Worm (Caenorhabditis elegans) whole organism, early embryonic: ENCODE measurements around the gene srlf-15.

ENCODE experiments used
- B0310.2 ChIP-seq: sonication (generic microtip); optimal IDR thresholded peaks from 2 replicates; lab custom pipeline; 2016; ENCODE audit warnings: mild to moderate bottlenecking, missing genetic modification characterization, missing compliant biosample characterization
- F13C5.2 ChIP-seq: sonication (generic microtip); optimal IDR thresholded peaks from 2 replicates; lab custom pipeline; 2017; ENCODE audit warnings: mild to moderate bottlenecking, missing genetic modification characterization, inconsistent platforms, missing compliant biosample characterization
- aly-1 ChIP-seq: sonication (generic microtip); optimal IDR thresholded peaks from 2 replicates; lab custom pipeline; 2016; ENCODE audit warnings: missing genetic modification characterization, missing compliant biosample characterization
- ama-1 ChIP-seq: fragments of 150-350 bp; optimal IDR thresholded peaks from 2 replicates; lab custom pipeline; 2014
- ceh-13 ChIP-seq: fragments of 200-800 bp; sonication (Bioruptor generic); optimal IDR thresholded peaks from 2 replicates; lab custom pipeline; 2018; ENCODE audit warnings: mild to moderate bottlenecking, missing genetic modification characterization, missing compliant biosample characterization
- ceh-36 ChIP-seq: sonication (generic microtip); optimal IDR thresholded peaks from 2 replicates; lab custom pipeline; 2016; ENCODE audit warnings: missing genetic modification characterization, inconsistent platforms, missing compliant biosample characterization
- ets-7 ChIP-seq: sonication (generic microtip); optimal IDR thresholded peaks from 2 replicates; lab custom pipeline; 2016; ENCODE audit warnings: missing genotype, missing genetic modification characterization, missing compliant biosample characterization
- flt-1 ChIP-seq: fragments of 200-800 bp; sonication (Bioruptor generic); IDR thresholded peaks from 2 replicates; pipeline ENCODE4 v1.3.6; 2022; ENCODE audit warnings: missing genetic modification characterization, missing compliant biosample characterization
- hmbx-1 ChIP-seq: sonication (generic microtip); optimal IDR thresholded peaks from 2 replicates; lab custom pipeline; 2016; ENCODE audit warnings: mild to moderate bottlenecking, missing genetic modification characterization, missing compliant biosample characterization
- hmg-4 ChIP-seq: fragments of 200-800 bp; sonication (Bioruptor generic); optimal IDR thresholded peaks from 2 replicates; lab custom pipeline; 2018; ENCODE audit warnings: mild to moderate bottlenecking, missing genetic modification characterization, missing compliant biosample characterization
- hnd-1 ChIP-seq: sonication (generic microtip); optimal IDR thresholded peaks from 2 replicates; lab custom pipeline; 2016; ENCODE audit warnings: missing genetic modification characterization, missing compliant biosample characterization
- pes-1 ChIP-seq: fragments of 200-800 bp; sonication (Bioruptor generic); IDR thresholded peaks from 2 replicates; pipeline ENCODE4 v1.3.6; 2022; ENCODE audit warnings: missing genetic modification reagents, missing genetic modification characterization, missing compliant biosample characterization
- scrt-1 ChIP-seq: fragments of 200-800 bp; sonication (Bioruptor generic); IDR thresholded peaks from 2 replicates; pipeline ENCODE4 v1.3.6; 2022; ENCODE audit warnings: missing genetic modification characterization, missing compliant biosample characterization
- sea-1 ChIP-seq: fragments of 200-800 bp; sonication (Bioruptor generic); conservative IDR thresholded peaks from 2 replicates; pipeline ENCODE4 v1.3.6; 2022; ENCODE audit warnings: missing genetic modification characterization, missing compliant biosample characterization
- tbx-11 ChIP-seq: fragments of 200-800 bp; sonication (Bioruptor generic); IDR thresholded peaks from 2 replicates; pipeline ENCODE4 v1.3.6; 2022; ENCODE audit warnings: missing genetic modification characterization, missing compliant biosample characterization
- tbx-37 ChIP-seq: fragments of 200-800 bp; sonication (Bioruptor generic); conservative IDR thresholded peaks from 2 replicates; pipeline ENCODE4 v1.3.6; 2022; ENCODE audit warnings: missing genetic modification reagents, missing genetic modification characterization, missing compliant biosample characterization
- tra-4 ChIP-seq: sonication (generic microtip); optimal IDR thresholded peaks from 2 replicates; lab custom pipeline; 2017; ENCODE audit warnings: missing genetic modification characterization, missing compliant biosample characterization

srlf-15 gene

ce11 chrII:11016884-11017283 lies 19.0 kb upstream of the srlf-15 start:
- no peak for TF ChIP-seq tbx-37 (GFP tag; lab: Robert Waterston, UW)
- TF ChIP-seq flt-1 (GFP tag; lab: Robert Waterston, UW), result no peak

DNA sequence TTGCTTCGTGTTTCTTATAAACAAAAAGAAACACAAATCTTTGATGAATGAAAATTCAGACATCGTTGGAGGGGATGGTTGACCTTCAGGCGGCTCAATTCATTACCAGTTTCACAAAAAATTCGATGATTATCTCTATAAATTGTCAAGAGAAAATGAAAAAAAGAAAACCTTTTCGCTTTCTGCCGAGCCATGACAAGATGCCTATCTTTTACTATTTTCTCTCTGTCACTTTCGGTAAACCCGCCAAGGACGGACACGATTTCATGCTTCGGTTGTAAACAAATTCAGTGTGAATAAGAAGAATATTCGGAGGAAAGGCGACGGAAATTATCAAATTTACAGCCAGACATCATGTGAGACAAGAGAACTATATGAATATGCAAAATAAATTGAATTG lies 15.2 kb upstream of the srlf-15 start:
- TF ChIP-seq tbx-37 (GFP tag; lab: Robert Waterston, UW) (no peak), B0310.2 (no peak), aly-1 (no peak), hnd-1 (tag; lab: Kevin White, UChicago) (no peak), sea-1 (GFP tag; lab: Robert Waterston, UW) (no peak), scrt-1 (GFP tag; lab: Robert Waterston, UW) (no peak), tra-4 (tag; lab: Kevin White, UChicago) (no peak), tbx-11 (GFP tag; lab: Robert Waterston, UW) (no peak), F13C5.2 (tag; lab: Kevin White, UChicago) (no peak), ama-1 (lab: Kevin White, UChicago) (no peak), ets-7 (tag; lab: Kevin White, UChicago) (no peak), hmg-4 (GFP tag; lab: Kevin White, UChicago) (no peak), ceh-13 (GFP tag; lab: Kevin White, UChicago) (no peak), flt-1 (GFP tag; lab: Robert Waterston, UW) (no peak), hmbx-1 (no peak), ceh-36 (tag; lab: Kevin White, UChicago) (no peak)

DNA sequence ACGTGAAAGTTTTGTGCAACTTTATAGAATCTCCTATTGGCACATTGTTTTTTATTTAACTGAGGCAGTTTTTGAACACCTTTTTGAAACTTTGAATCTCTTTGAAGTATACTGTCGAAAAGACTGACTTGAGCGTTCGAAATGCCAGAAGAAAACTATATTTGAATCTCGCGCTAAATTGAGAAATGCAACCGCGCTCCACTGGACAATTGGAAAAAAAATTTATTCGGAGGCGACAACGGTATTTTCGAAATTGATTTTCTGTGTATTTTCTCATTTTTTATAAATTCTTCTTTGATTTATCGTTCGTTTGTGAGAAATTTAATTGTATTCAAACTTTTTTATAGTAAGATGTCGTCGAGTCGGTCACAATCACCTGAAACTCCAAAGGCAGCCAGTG lies 13.9 kb upstream of the srlf-15 start, which contains the start of gene let-858:
TSS of gene let-858 (plus strand) at position 348 of the 400 bp plus-strand sequence.
- TF ChIP-seq sea-1 (GFP tag; lab: Robert Waterston, UW), result no peak
- no peak for TF ChIP-seq aly-1
- TF ChIP-seq ets-7 (tag; lab: Kevin White, UChicago), result no peak
- TF ChIP-seq ama-1 (lab: Kevin White, UChicago), result no peak
- no peak for TF ChIP-seq F13C5.2 (tag; lab: Kevin White, UChicago)
- no peak for TF ChIP-seq flt-1 (GFP tag; lab: Robert Waterston, UW)
- no peak for TF ChIP-seq tbx-37 (GFP tag; lab: Robert Waterston, UW)
- no peak for TF ChIP-seq hmg-4 (GFP tag; lab: Kevin White, UChicago)
- no peak for TF ChIP-seq B0310.2
- no peak for TF ChIP-seq pes-1 (GFP tag; lab: Robert Waterston, UW)
- TF ChIP-seq hmbx-1, result no peak
- no peak for TF ChIP-seq ceh-13 (GFP tag; lab: Kevin White, UChicago)
- TF ChIP-seq tra-4 (tag; lab: Kevin White, UChicago), result no peak
- no peak for TF ChIP-seq tbx-11 (GFP tag; lab: Robert Waterston, UW)
- no peak for TF ChIP-seq ceh-36 (tag; lab: Kevin White, UChicago)
- TF ChIP-seq scrt-1 (GFP tag; lab: Robert Waterston, UW), result no peak
- no peak for TF ChIP-seq hnd-1 (tag; lab: Kevin White, UChicago)

- TF ChIP-seq F13C5.2 (tag; lab: Kevin White, UChicago) (no peak), flt-1 (GFP tag; lab: Robert Waterston, UW) (no peak), scrt-1 (GFP tag; lab: Robert Waterston, UW) (no peak), aly-1 (no peak), ama-1 (lab: Kevin White, UChicago) (no peak), ets-7 (tag; lab: Kevin White, UChicago) (no peak), sea-1 (GFP tag; lab: Robert Waterston, UW) (no peak), hnd-1 (tag; lab: Kevin White, UChicago) (no peak), hmg-4 (GFP tag; lab: Kevin White, UChicago) (no peak), pes-1 (GFP tag; lab: Robert Waterston, UW) (no peak), ceh-36 (tag; lab: Kevin White, UChicago) (no peak), tra-4 (tag; lab: Kevin White, UChicago) (no peak), tbx-37 (GFP tag; lab: Robert Waterston, UW) (no peak), hmbx-1 (no peak)
Observed at ce11 chrII:11025566-11025965, 10.3 kb upstream of the srlf-15 start, which contains the start of gene F33A8.7. Gene F33A8.7, minus strand, starts transcription at chrII:11025666.

ce11 chrII:11027777-11028176 lies 8.1 kb upstream of the srlf-15 start:
- TF ChIP-seq hnd-1 (tag; lab: Kevin White, UChicago) (no peak), ets-7 (tag; lab: Kevin White, UChicago) (no peak), tra-4 (tag; lab: Kevin White, UChicago) (no peak), aly-1 (no peak)

- TF ChIP-seq pes-1 (GFP tag; lab: Robert Waterston, UW) (no peak), sea-1 (GFP tag; lab: Robert Waterston, UW) (no peak), ama-1 (lab: Kevin White, UChicago) (no peak), flt-1 (GFP tag; lab: Robert Waterston, UW) (no peak), aly-1 (no peak), ceh-13 (GFP tag; lab: Kevin White, UChicago) (no peak), hmg-4 (GFP tag; lab: Kevin White, UChicago) (no peak), hnd-1 (tag; lab: Kevin White, UChicago) (no peak)
Observed at ce11 chrII:11030297-11030696, 5.6 kb upstream of the srlf-15 start, which contains the start of gene nlp-18. Gene nlp-18, minus strand, starts transcription at chrII:11030397.

DNA sequence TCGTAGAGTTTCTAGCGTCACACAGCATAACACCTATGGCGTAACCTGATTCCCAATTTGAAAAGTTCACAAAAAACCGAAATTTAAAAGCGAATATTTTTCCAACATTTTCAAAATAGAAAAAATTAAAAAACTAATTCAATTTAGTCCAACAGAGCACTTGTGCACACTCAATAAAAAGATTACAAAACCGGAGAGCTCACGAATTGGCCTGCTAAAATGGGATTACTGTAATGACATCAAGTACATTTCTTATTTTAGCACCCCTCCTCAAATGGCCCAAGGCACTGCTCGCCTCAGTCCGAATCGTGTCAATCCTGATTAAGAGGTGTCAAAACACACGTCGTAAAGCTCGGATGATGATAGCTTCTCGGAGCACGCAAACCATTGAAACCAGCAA lies 3.1 kb upstream of the srlf-15 start:
- TF ChIP-seq ets-7 (tag; lab: Kevin White, UChicago), result no peak

ce11 chrII:11040140-11040539 lies 4.3 kb downstream of the srlf-15 start:
- TF ChIP-seq ets-7 (tag; lab: Kevin White, UChicago) (no peak), scrt-1 (GFP tag; lab: Robert Waterston, UW) (0 out of 2 replicates have a peak, but pooled peaks have one; percentile 37)
